Fruit fly (Drosophila melanogaster): ENCODE data around the gene Trf2.

The Trf2 gene

DNA sequence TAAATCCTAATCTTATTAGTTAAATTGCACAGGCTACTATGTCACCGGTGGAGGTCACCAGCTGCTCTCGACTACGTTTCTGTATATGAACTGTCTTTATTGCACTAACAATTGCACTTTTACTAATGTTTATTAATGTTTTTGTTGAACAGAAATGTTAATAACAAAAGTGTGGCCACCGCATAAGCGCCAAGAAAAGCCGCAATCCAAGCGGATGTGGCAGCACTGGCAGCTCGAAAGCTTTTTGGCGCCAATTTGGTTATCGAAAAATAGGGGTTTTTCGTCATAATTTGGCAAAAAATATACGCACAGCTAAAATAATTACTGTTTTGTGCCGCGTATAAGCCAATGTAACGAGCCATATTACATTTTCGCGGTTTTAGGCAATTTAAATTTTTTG lies 33.1 kb downstream of the Trf2 start, which contains the start of gene CG12123 (continued):
- TF ChIP-seq CG2129 (GFP tag; IDR thresholded peaks at IDR 0.05; ENCODE audit: partially characterized antibody), result no peak
- TF ChIP-seq CG9797 (GFP tag; optimal IDR thresholded peaks at IDR 0.05), result peak; percentile 25
- no peak for TF ChIP-seq CG14965 (GFP tag; optimal IDR thresholded peaks at IDR 0.05; ENCODE audit: borderline replicate concordance)
- TF ChIP-seq CG30020 (tag; optimal IDR thresholded peaks at IDR 0.05), result no peak
- no peak for TF ChIP-seq CG8765 (GFP tag; IDR thresholded peaks at IDR 0.05)
- TF ChIP-seq B-H2 (GFP tag; optimal IDR thresholded peaks at IDR 0.05), result no peak
- no peak for TF ChIP-seq CG9609 (GFP tag; optimal IDR thresholded peaks at IDR 0.05)
- no peak for TF ChIP-seq z (GFP tag; IDR thresholded peaks at IDR 0.05)
- no peak for TF ChIP-seq ewg (GFP tag; optimal IDR thresholded peaks at IDR 0.05)
- TF ChIP-seq Dek (tag; optimal IDR thresholded peaks at IDR 0.05), result no peak
- TF ChIP-seq CG10959 (GFP tag; IDR thresholded peaks at IDR 0.05), result no peak
- no peak for TF ChIP-seq MTF-1 (GFP tag; optimal IDR thresholded peaks at IDR 0.05; ENCODE audit: borderline replicate concordance)
- TF ChIP-seq en (GFP tag; optimal IDR thresholded peaks at IDR 0.05), result no peak
- TF ChIP-seq MESR4 (GFP tag; optimal IDR thresholded peaks at IDR 0.05), result peak; percentile 7
- TF ChIP-seq ac (GFP tag; optimal IDR thresholded peaks at IDR 0.05), result no peak
- TF ChIP-seq lab (GFP tag; optimal IDR thresholded peaks at IDR 0.05), result no peak
- TF ChIP-seq Usf (GFP tag; optimal IDR thresholded peaks at IDR 0.05), result no peak
- TF ChIP-seq gfzf (GFP tag; optimal IDR thresholded peaks at IDR 0.05), result peak; percentile 76
- no peak for TF ChIP-seq HmgZ (tag; optimal IDR thresholded peaks at IDR 0.05)
- no peak for TF ChIP-seq CG18476 (GFP tag; optimal IDR thresholded peaks at IDR 0.05)
- no peak for TF ChIP-seq CG6175 (GFP tag; IDR thresholded peaks at IDR 0.05)
- TF ChIP-seq H15 (GFP tag; IDR thresholded peaks at IDR 0.05), result no peak
- TF ChIP-seq CG15601 (tag; optimal IDR thresholded peaks at IDR 0.05), result no peak
- no peak for TF ChIP-seq Vsx1 (GFP tag; optimal IDR thresholded peaks at IDR 0.05)
- TF ChIP-seq Med (GFP tag), result peak; percentile 24
- no peak for TF ChIP-seq CG31224 (GFP tag; IDR thresholded peaks at IDR 0.05)
- no peak for TF ChIP-seq CG18619 (GFP tag; optimal IDR thresholded peaks at IDR 0.05)
- no peak for TF ChIP-seq NC2α (GFP tag; optimal IDR thresholded peaks at IDR 0.05)
- peak; percentile 95 for TF ChIP-seq CG14710 (tag; optimal IDR thresholded peaks at IDR 0.05)
- no peak for TF ChIP-seq grau (tag; optimal IDR thresholded peaks at IDR 0.05)
- no peak for TF ChIP-seq tap (tag; optimal IDR thresholded peaks at IDR 0.05)
- TF ChIP-seq al (GFP tag; IDR thresholded peaks at IDR 0.05), result no peak
- TF ChIP-seq stwl (tag; optimal IDR thresholded peaks at IDR 0.05), result peak; percentile 5
- TF ChIP-seq Dfd (GFP tag; optimal IDR thresholded peaks at IDR 0.05), result no peak
- TF ChIP-seq CG17328 (GFP tag; IDR thresholded peaks at IDR 0.05), result no peak
- TF ChIP-seq sens (GFP tag), result peak; percentile 21

DNA sequence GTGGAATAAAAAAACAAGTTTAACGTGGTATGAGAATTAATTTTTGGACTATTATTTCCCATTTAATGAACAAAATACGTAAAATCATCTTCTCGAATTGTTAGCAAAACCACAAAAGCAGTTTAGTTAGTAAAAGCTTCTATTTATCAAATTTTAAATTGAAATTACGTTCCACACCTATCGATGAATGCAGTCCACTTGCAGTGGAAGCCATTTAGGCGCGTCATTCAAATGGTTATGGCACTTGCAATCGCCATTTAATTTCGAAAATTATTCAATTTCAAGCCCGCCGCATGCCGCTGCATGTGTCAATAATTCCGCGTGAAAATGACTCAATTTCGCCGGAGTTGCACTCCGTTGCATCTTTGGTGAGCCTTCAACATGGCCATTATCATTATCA lies 33.8 kb downstream of the Trf2 start:
- TF ChIP-seq CG10462 (GFP tag; optimal IDR thresholded peaks at IDR 0.05) (no peak), Dll (GFP tag; IDR thresholded peaks at IDR 0.05; ENCODE audit: partially characterized antibody) (0 out of 4 replicates have a peak, but pooled peaks have one; percentile 37), CG1603 (tag; optimal IDR thresholded peaks at IDR 0.05) (no peak), Dref (GFP tag; IDR thresholded peaks at IDR 0.05) (peak; percentile 39; the same call in 1 of the 2 replicates), Dp (GFP tag; optimal IDR thresholded peaks at IDR 0.05) (peak; percentile 70), phol (tag; optimal IDR thresholded peaks at IDR 0.05) (peak; percentile 14), en (GFP tag; optimal IDR thresholded peaks at IDR 0.05) (no peak), dan (GFP tag; IDR thresholded peaks at IDR 0.05) (no peak), hth (optimal IDR thresholded peaks at IDR 0.05) (no peak), BEAF-32 (GFP tag; optimal IDR thresholded peaks at IDR 0.05) (peak; percentile 8), CG18011 (GFP tag; optimal IDR thresholded peaks at IDR 0.05) (no peak), E2f2 (GFP tag; IDR thresholded peaks at IDR 0.05) (peak; percentile 86)

Data from whole organism, embryonic.